Worm (Caenorhabditis elegans) whole organism, L2 larva: ENCODE measurements around the gene K08E5.1.

Source experiments
- ZK546.5 ChIP-seq: sonication (generic microtip); optimal IDR thresholded peaks from 2 replicates; lab custom pipeline; 2017; ENCODE audit warnings: missing biosample characterization, missing genetic modification characterization
- ceh-82 ChIP-seq: fragments of 150-350 bp; optimal IDR thresholded peaks from 2 replicates; lab custom pipeline; 2014; ENCODE audit warnings: missing biosample characterization, missing genetic modification characterization
- lin-13 ChIP-seq: fragments of 150-350 bp; optimal IDR thresholded peaks from 2 replicates; lab custom pipeline; 2014; ENCODE audit warnings: missing biosample characterization, missing genetic modification reagents, missing genetic modification characterization
- lsy-2 ChIP-seq, 2 experiments: fragments of 150-350 bp in 1 of 2; sonication (generic microtip) in 1 of 2; optimal IDR thresholded peaks; 2 replicates each; lab custom pipeline; 2014 to 2017; ENCODE audit warnings: missing biosample characterization in 2 of 2, missing genetic modification characterization in 2 of 2
- nhr-25 ChIP-seq: fragments of 150-350 bp; sonication (generic microtip); optimal IDR thresholded peaks from 3 replicates; lab custom pipeline; 2014; ENCODE audit warnings: missing biosample characterization, missing genetic modification characterization
- peb-1 ChIP-seq: fragments of 150-350 bp; optimal IDR thresholded peaks from 2 replicates; lab custom pipeline; 2014; ENCODE audit warnings: missing biosample characterization, missing genetic modification characterization
- unc-39 ChIP-seq: fragments of 150-350 bp; optimal IDR thresholded peaks from 2 replicates; lab custom pipeline; 2014; ENCODE audit warnings: missing biosample characterization, missing genetic modification characterization
- unc-55 ChIP-seq: fragments of 150-350 bp; sonication (generic microtip); optimal IDR thresholded peaks from 3 replicates; lab custom pipeline; 2014; ENCODE audit warnings: missing biosample characterization, missing genetic modification reagents, missing genetic modification characterization
- unc-62 ChIP-seq: fragments of 150-350 bp; optimal IDR thresholded peaks from 2 replicates; lab custom pipeline; 2014; ENCODE audit warnings: missing biosample characterization, missing genetic modification reagents, missing genetic modification characterization
- zag-1 ChIP-seq: fragments of 150-350 bp; optimal IDR thresholded peaks from 2 replicates; lab custom pipeline; 2014; ENCODE audit warnings: missing biosample characterization, missing genetic modification characterization
- ztf-1 ChIP-seq: fragments of 200-800 bp; sonication (Bioruptor generic); conservative IDR thresholded peaks from 2 replicates; pipeline ENCODE4 v1.3.6; 2022; ENCODE audit warnings: missing genetic modification characterization, missing compliant biosample characterization

ce11 chrIII:10186160-10186559 lies 39.6 kb upstream of the K08E5.1 start, which contains the start of gene unc-47:
- TF ChIP-seq unc-55 (GFP tag; lab: Kevin White, UChicago) (no peak), peb-1 (tag; lab: Kevin White, UChicago) (no peak), lsy-2 (tag; optimal IDR thresholded peaks at IDR 0.05; lab: Kevin White, UChicago) (no peak), nhr-25 (tag; lab: Kevin White, UChicago) (no peak), unc-39 (tag; lab: Kevin White, UChicago) (no peak), ztf-1 (GFP tag; lab: Robert Waterston, UW) (no peak), lin-13 (GFP tag; lab: Kevin White, UChicago) (no peak), unc-62 (GFP tag; lab: Kevin White, UChicago) (no peak), zag-1 (tag; lab: Kevin White, UChicago) (no peak), ZK546.5 (tag; lab: Kevin White, UChicago) (no peak), ceh-82 (tag; lab: Kevin White, UChicago) (no peak)
